Worm (Caenorhabditis elegans) whole organism, early embryonic: ENCODE results near the gene F16H6.9.

Source experiments
- F13C5.2 ChIP-seq: sonication (generic microtip); optimal IDR thresholded peaks from 2 replicates; lab custom pipeline; 2017; ENCODE audit warnings: mild to moderate bottlenecking, missing genetic modification characterization, inconsistent platforms, missing compliant biosample characterization
- aly-1 ChIP-seq: sonication (generic microtip); optimal IDR thresholded peaks from 2 replicates; lab custom pipeline; 2016; ENCODE audit warnings: missing genetic modification characterization, missing compliant biosample characterization
- ama-1 ChIP-seq: fragments of 150-350 bp; optimal IDR thresholded peaks from 2 replicates; lab custom pipeline; 2014
- ceh-36 ChIP-seq: sonication (generic microtip); optimal IDR thresholded peaks from 2 replicates; lab custom pipeline; 2016; ENCODE audit warnings: missing genetic modification characterization, inconsistent platforms, missing compliant biosample characterization
- ets-7 ChIP-seq: sonication (generic microtip); optimal IDR thresholded peaks from 2 replicates; lab custom pipeline; 2016; ENCODE audit warnings: missing genotype, missing genetic modification characterization, missing compliant biosample characterization
- flt-1 ChIP-seq: fragments of 200-800 bp; sonication (Bioruptor generic); IDR thresholded peaks from 2 replicates; pipeline ENCODE4 v1.3.6; 2022; ENCODE audit warnings: missing genetic modification characterization, missing compliant biosample characterization
- pes-1 ChIP-seq: fragments of 200-800 bp; sonication (Bioruptor generic); IDR thresholded peaks from 2 replicates; pipeline ENCODE4 v1.3.6; 2022; ENCODE audit warnings: missing genetic modification reagents, missing genetic modification characterization, missing compliant biosample characterization
- sea-1 ChIP-seq: fragments of 200-800 bp; sonication (Bioruptor generic); conservative IDR thresholded peaks from 2 replicates; pipeline ENCODE4 v1.3.6; 2022; ENCODE audit warnings: missing genetic modification characterization, missing compliant biosample characterization

- TF ChIP-seq F13C5.2 (tag; lab: Kevin White, UChicago) (no peak), sea-1 (GFP tag; lab: Robert Waterston, UW) (no peak), pes-1 (GFP tag; lab: Robert Waterston, UW) (no peak), ama-1 (lab: Kevin White, UChicago) (no peak), ceh-36 (tag; lab: Kevin White, UChicago) (no peak), ets-7 (tag; lab: Kevin White, UChicago) (no peak), flt-1 (GFP tag; lab: Robert Waterston, UW) (no peak), aly-1 (tag; lab: Kevin White, UChicago) (no peak)
Observed at ce11 chrV:18167161-18167560, 49.7 kb upstream of the F16H6.9 start, which contains the start of gene C14A6.6.
